Worm (Caenorhabditis elegans): Measurements from ENCODE around the gene C50F4.9.

- TF ChIP-seq ceh-28 (tag; optimal IDR thresholded peaks at IDR 0.05) (no peak), nhr-25 (tag; optimal IDR thresholded peaks at IDR 0.05) (peak; percentile 65)
These were observed 23.1 kb downstream of the C50F4.9 start, which contains the start of gene swt-5 for ce11 chrV:9500826-9501451.

Data from whole organism, L3 larva.